Worm (Caenorhabditis elegans): Measurements from ENCODE around the gene D1086.21.

DNA sequence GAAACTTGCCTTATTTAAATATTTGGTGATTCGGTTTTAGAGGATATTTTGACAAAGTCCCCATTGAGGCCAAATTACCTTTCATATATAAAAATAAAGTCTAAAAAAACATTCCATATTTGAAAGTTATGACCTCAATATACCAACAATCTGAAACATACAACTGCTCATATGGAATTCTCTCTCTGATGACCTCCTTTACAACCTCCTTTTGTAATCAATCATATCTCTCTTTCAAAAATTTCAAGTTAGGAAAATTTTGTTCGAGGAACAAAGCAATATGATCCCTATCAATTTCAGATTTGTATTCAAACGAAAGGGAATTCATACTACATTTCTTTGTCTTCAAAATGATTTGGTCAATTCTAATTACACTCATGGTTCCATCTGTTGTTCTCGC, 15.0 kb downstream of the D1086.21 start, which contains the start of gene D1086.6:
- no peak for TF ChIP-seq unc-62 (GFP tag; optimal IDR thresholded peaks at IDR 0.05 in 1 of 2)
- no peak for TF ChIP-seq unc-62 (tag; optimal IDR thresholded peaks at IDR 0.05)
- no peak for TF ChIP-seq aly-2 (tag; optimal IDR thresholded peaks at IDR 0.05)
- TF ChIP-seq fkh-10 (GFP tag; optimal IDR thresholded peaks at IDR 0.05) = no peak
- TF ChIP-seq lin-39 (tag; optimal IDR thresholded peaks at IDR 0.05) = no peak
- no peak for TF ChIP-seq fos-1 (tag; optimal IDR thresholded peaks at IDR 0.05)
- no peak for TF ChIP-seq tag-97 (GFP tag; IDR thresholded peaks at IDR 0.05)
- no peak for TF ChIP-seq nhr-6 (tag; optimal IDR thresholded peaks at IDR 0.05)
- TF ChIP-seq rbr-2 (tag; optimal IDR thresholded peaks at IDR 0.05) = no peak
- no peak for TF ChIP-seq Y5F2A.4 (GFP tag; optimal IDR thresholded peaks at IDR 0.05)
- no peak for TF ChIP-seq zip-11 (GFP tag; IDR thresholded peaks at IDR 0.05)
- no peak for TF ChIP-seq lsy-2 (tag; optimal IDR thresholded peaks at IDR 0.05)

Measured in whole organism, L4 larva.